Worm (Caenorhabditis elegans): ENCODE results near the gene Y59C2A.2.

DNA sequence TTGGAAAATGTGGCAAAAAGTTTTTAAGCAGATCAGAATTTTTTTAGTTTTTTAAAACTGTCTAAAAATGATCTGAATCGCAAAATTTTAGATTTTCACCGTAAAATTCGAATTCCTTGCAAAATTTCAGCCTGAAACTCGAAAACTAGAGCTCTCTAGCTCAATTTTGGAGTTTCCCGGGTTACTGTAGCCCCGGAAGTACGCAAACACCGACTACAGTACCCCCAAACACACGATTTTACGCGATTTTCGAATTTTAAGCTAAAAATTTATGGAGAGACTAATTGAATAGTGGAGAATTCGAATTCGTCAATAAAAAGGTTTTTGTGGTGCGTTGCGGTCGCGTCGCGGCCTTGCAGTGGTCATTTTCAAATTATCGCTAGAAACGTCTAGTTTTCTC, 17.2 kb downstream of the Y59C2A.2 start:
- TF ChIP-seq C08G9.2 (tag; optimal IDR thresholded peaks at IDR 0.05) (no peak), mec-3 (tag; optimal IDR thresholded peaks at IDR 0.05; ENCODE audit: borderline replicate concordance) (no peak), ceh-31 (tag; optimal IDR thresholded peaks at IDR 0.05) (no peak), ceh-9 (tag; optimal IDR thresholded peaks at IDR 0.05) (no peak), elt-2 (tag; optimal IDR thresholded peaks at IDR 0.05) (no peak), lin-11 (tag; optimal IDR thresholded peaks at IDR 0.05) (no peak), T23F11.4 (GFP tag; optimal IDR thresholded peaks at IDR 0.05) (no peak), unc-42 (tag; optimal IDR thresholded peaks at IDR 0.05) (no peak)

All from whole organism, late embryonic.